Worm (Caenorhabditis elegans) whole organism, midembryonic: ENCODE data around the gene nhr-6.

Source experiments
- flt-1 ChIP-seq: fragments of 200-800 bp; sonication (Bioruptor generic); IDR thresholded peaks from 2 replicates; pipeline ENCODE4 v1.3.6; 2022; ENCODE audit warnings: missing genetic modification characterization, missing compliant biosample characterization
- med-1 ChIP-seq: sonication (generic microtip); optimal IDR thresholded peaks from 2 replicates; lab custom pipeline; 2017; ENCODE audit warnings: missing genetic modification characterization, mild to moderate bottlenecking, missing compliant biosample characterization, antibody characterized with exemption, missing genetic modification reagents; ENCODE audit not compliant: insufficient read depth
- ref-1 ChIP-seq: fragments of 200-800 bp; sonication (Bioruptor generic); conservative IDR thresholded peaks from 2 replicates; pipeline ENCODE4 v1.3.6; 2022; ENCODE audit warnings: missing genetic modification reagents, missing genetic modification characterization, missing compliant biosample characterization
- tab-1 ChIP-seq: fragments of 200-800 bp; sonication (Bioruptor generic); IDR thresholded peaks from 2 replicates; pipeline ENCODE4 v1.3.6; 2022; ENCODE audit warnings: missing genetic modification characterization, missing compliant biosample characterization

- TF ChIP-seq tab-1 (no peak), ref-1 (no peak), flt-1 (GFP tag; lab: Robert Waterston, UW) (no peak), med-1 (GFP tag; lab: Kevin White, UChicago) (no peak)
These were observed 21.3 kb downstream of the nhr-6 start for ce11 chrIII:3594681-3595080.
